Worm (Caenorhabditis elegans): ENCODE measurements around the gene hid-1.

The hid-1 gene

DNA sequence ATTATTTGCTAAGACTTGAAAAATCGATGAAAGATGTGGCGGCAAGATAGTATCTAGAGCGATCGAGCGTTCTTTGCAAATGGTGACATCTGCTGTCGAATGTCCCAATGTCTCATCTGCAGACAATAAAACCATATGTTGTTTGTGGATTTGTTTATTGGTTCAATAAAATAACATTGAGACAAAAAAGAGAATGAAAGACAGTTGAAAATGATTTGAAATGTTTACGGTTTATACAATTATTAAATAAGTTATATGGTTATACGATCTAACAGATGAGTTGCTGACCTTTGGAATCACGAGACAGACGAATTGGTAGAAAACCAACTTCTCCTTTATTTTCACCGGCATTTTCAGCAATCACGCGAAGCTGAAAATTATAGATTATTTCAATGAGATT, 15.2 kb upstream of the hid-1 start, which contains the start of gene R04B3.2:
R04B3.2 (minus strand) TSS at position 101 of the 400 bp plus-strand sequence.
- TF ChIP-seq tra-4 (tag; optimal IDR thresholded peaks at IDR 0.05), result no peak
- TF ChIP-seq ama-1 (optimal IDR thresholded peaks at IDR 0.05), result no peak
- no peak for TF ChIP-seq scrt-1 (GFP tag; IDR thresholded peaks at IDR 0.05)

DNA sequence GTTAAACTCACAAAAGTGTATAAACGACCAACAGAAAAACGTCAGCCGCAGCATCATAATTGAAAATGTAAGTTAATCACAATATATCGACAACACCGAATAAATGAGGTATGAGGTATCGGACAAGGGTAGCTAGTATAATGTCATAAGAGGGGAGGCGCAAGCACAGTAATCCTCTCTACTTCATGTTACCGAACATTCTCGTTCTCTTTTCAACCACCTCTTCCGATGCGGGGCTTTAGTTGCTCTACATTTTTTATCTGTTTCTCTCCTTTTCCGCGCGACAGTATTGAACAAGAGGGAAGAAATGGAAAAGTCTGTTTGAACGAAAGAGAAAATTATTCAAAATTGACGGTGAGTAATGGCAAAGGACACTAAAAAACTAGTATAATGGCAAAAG, 13.0 kb upstream of the hid-1 start, which contains the start of gene R04B3.3:
R04B3.3 (minus strand) TSS at position 101 of the 400 bp plus-strand sequence.
- TF ChIP-seq hnd-1 (tag; optimal IDR thresholded peaks at IDR 0.05) (no peak), ceh-13 (GFP tag; optimal IDR thresholded peaks at IDR 0.05) (no peak), flt-1 (GFP tag; IDR thresholded peaks at IDR 0.05) (no peak), tbx-11 (GFP tag; IDR thresholded peaks at IDR 0.05) (no peak), hmg-4 (GFP tag; optimal IDR thresholded peaks at IDR 0.05) (no peak)

ce11 chrX:2478823-2479222, 10.0 kb upstream of the hid-1 start, which contains the start of gene K02E10.5:
Gene K02E10.5 (minus strand): TSS chrX:2478923.
- TF ChIP-seq scrt-1 (GFP tag; IDR thresholded peaks at IDR 0.05) (no peak), ceh-13 (GFP tag; optimal IDR thresholded peaks at IDR 0.05) (no peak), pes-1 (GFP tag; IDR thresholded peaks at IDR 0.05) (no peak), aly-1 (tag; optimal IDR thresholded peaks at IDR 0.05) (no peak), flt-1 (GFP tag; IDR thresholded peaks at IDR 0.05) (no peak), sea-1 (GFP tag; conservative IDR thresholded peaks at IDR 0.05) (no peak), F13C5.2 (tag; optimal IDR thresholded peaks at IDR 0.05) (no peak), tbx-11 (GFP tag; IDR thresholded peaks at IDR 0.05) (no peak), ets-7 (tag; optimal IDR thresholded peaks at IDR 0.05) (no peak), B0310.2 (tag; optimal IDR thresholded peaks at IDR 0.05) (no peak), hmbx-1 (tag; optimal IDR thresholded peaks at IDR 0.05) (no peak), tra-4 (tag; optimal IDR thresholded peaks at IDR 0.05) (no peak), hnd-1 (tag; optimal IDR thresholded peaks at IDR 0.05) (no peak), ama-1 (optimal IDR thresholded peaks at IDR 0.05) (no peak), ceh-36 (tag; optimal IDR thresholded peaks at IDR 0.05) (no peak), tbx-37 (GFP tag; conservative IDR thresholded peaks at IDR 0.05) (no peak)

DNA sequence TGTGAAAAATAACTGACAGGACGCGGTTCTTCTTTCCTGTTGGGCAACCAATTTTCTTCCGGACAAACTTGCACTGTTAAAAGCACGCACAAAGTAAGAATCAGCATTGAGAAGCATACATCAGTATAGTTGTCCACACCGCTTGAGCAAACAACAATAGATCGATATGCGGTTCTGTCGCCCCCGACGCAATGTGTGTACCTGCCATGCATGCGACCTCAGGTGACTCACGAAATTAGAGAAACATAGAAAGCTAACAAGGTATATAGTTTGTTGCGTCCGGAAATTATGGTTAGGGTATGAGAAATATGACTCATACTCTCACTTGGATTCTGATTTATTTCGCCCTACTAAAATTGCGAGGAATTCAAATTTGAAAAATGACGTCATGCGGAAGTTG, 6.2 kb upstream of the hid-1 start, which contains the start of gene K02E10.6:
K02E10.6 (minus strand) TSS at position 149 of the 400 bp plus-strand sequence.
- TF ChIP-seq tbx-37 (GFP tag; conservative IDR thresholded peaks at IDR 0.05), result no peak
- TF ChIP-seq ceh-13 (GFP tag; optimal IDR thresholded peaks at IDR 0.05), result no peak
- TF ChIP-seq ceh-36 (tag; optimal IDR thresholded peaks at IDR 0.05), result no peak
- TF ChIP-seq flt-1 (GFP tag; IDR thresholded peaks at IDR 0.05), result no peak
- TF ChIP-seq ets-7 (tag; optimal IDR thresholded peaks at IDR 0.05), result no peak
- TF ChIP-seq ama-1 (optimal IDR thresholded peaks at IDR 0.05), result no peak
- no peak for TF ChIP-seq sea-1 (GFP tag; conservative IDR thresholded peaks at IDR 0.05)
- no peak for TF ChIP-seq tbx-11 (GFP tag; IDR thresholded peaks at IDR 0.05)
- TF ChIP-seq scrt-1 (GFP tag; IDR thresholded peaks at IDR 0.05), result no peak
- no peak for TF ChIP-seq aly-1 (tag; optimal IDR thresholded peaks at IDR 0.05)

- TF ChIP-seq ets-7 (tag; optimal IDR thresholded peaks at IDR 0.05), result no peak
- TF ChIP-seq hmg-4 (GFP tag; optimal IDR thresholded peaks at IDR 0.05), result no peak
- no peak for TF ChIP-seq scrt-1 (GFP tag; IDR thresholded peaks at IDR 0.05)
- TF ChIP-seq ama-1 (optimal IDR thresholded peaks at IDR 0.05), result no peak
- TF ChIP-seq ceh-13 (GFP tag; optimal IDR thresholded peaks at IDR 0.05), result no peak
- TF ChIP-seq tbx-11 (GFP tag; IDR thresholded peaks at IDR 0.05), result no peak
- TF ChIP-seq ceh-36 (tag; optimal IDR thresholded peaks at IDR 0.05), result no peak
- no peak for TF ChIP-seq F13C5.2 (tag; optimal IDR thresholded peaks at IDR 0.05)
- TF ChIP-seq tra-4 (tag; optimal IDR thresholded peaks at IDR 0.05), result no peak
- no peak for TF ChIP-seq B0310.2 (tag; optimal IDR thresholded peaks at IDR 0.05)
- no peak for TF ChIP-seq aly-1 (tag; optimal IDR thresholded peaks at IDR 0.05)
Observed at ce11 chrX:2483078-2483477, 5.8 kb upstream of the hid-1 start, which contains the start of gene K02E10.4. Gene K02E10.4 (plus strand): TSS chrX:2483263.

DNA sequence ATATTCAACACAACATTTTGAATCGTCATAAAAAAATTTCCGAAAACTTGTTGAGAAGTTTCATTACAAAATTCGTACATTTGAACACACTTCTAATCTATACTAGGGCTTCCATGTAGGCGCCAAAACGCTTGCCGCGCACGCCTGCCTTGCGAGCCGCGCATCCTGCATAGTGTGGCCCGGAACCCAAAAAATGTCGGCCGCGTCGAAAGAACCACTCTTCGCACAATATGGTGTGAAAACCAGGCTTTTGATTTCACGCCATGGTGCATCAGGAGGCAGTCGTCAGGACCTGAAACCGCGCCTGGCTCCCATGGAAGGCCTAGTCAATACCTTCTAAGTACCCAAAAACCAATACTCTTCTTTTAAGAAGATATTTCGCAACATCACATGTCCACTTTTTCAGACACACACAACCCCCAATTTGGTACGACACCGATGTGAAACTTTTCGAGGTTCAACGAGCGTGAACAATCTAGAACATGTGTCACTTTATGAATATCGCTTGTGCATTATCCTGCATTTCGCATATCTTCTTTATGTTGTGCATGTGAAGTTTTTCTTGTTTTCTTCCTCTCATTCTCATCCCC, 4.8 kb downstream of the hid-1 start:
- TF ChIP-seq hnd-1 (tag; optimal IDR thresholded peaks at IDR 0.05), result no peak
- TF ChIP-seq F13C5.2 (tag; optimal IDR thresholded peaks at IDR 0.05), result no peak
- TF ChIP-seq aly-1 (tag; optimal IDR thresholded peaks at IDR 0.05), result no peak
- TF ChIP-seq tra-4 (tag; optimal IDR thresholded peaks at IDR 0.05), result no peak
- no peak for TF ChIP-seq sea-1 (GFP tag; conservative IDR thresholded peaks at IDR 0.05)

ce11 chrX:2494296-2494695, 5.4 kb downstream of the hid-1 start:
- TF ChIP-seq flt-1 (GFP tag; IDR thresholded peaks at IDR 0.05), result no peak
- no peak for TF ChIP-seq pes-1 (GFP tag; IDR thresholded peaks at IDR 0.05)
- TF ChIP-seq ets-7 (tag; optimal IDR thresholded peaks at IDR 0.05), result no peak
- TF ChIP-seq tbx-37 (GFP tag; conservative IDR thresholded peaks at IDR 0.05), result no peak

DNA sequence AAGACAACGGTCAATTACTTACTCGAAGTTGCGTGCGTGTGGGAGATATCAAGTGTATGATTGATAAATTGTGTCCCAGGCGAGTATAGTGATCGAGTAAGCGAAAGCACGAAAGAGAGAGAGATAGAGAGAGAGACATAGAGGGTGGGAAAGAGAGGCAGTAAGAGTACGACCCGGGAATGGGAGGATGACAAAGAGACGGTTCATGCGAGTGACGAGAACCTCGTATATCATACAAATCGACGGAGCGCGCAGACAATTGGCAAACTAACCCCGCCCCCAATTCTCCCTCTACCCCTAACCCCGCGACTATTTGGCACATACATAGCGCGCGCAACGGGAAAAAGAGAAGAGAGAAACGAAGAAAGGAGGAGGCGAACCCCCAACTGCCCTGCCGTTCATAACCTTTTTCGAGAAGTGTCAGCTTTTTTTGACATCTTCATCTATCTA, 7.0 kb downstream of the hid-1 start, which contains the start of gene rabr-1:
rabr-1 (plus strand) TSS at position 316 of the 450 bp plus-strand sequence.
- TF ChIP-seq B0310.2 (tag; optimal IDR thresholded peaks at IDR 0.05), result no peak
- TF ChIP-seq hnd-1 (tag; optimal IDR thresholded peaks at IDR 0.05), result no peak
- TF ChIP-seq F13C5.2 (tag; optimal IDR thresholded peaks at IDR 0.05), result peak; percentile 15
- TF ChIP-seq hmg-4 (GFP tag; optimal IDR thresholded peaks at IDR 0.05), result peak; percentile 85
- TF ChIP-seq tra-4 (tag; optimal IDR thresholded peaks at IDR 0.05), result no peak
- TF ChIP-seq aly-1 (tag; optimal IDR thresholded peaks at IDR 0.05), result peak; percentile 25
- no peak for TF ChIP-seq ceh-36 (tag; optimal IDR thresholded peaks at IDR 0.05)
- no peak for TF ChIP-seq tbx-37 (GFP tag; conservative IDR thresholded peaks at IDR 0.05)
- TF ChIP-seq hmbx-1 (tag; optimal IDR thresholded peaks at IDR 0.05), result no peak

All from whole organism, early embryonic.